Fruit fly (Drosophila melanogaster) whole organism, adult: ENCODE measurements around the gene CG43394.

Experiments used
- CG11617 ChIP-seq: fragments of 200-800 bp; sonication (Bioruptor generic); optimal IDR thresholded peaks from 2 replicates; lab custom pipeline; 2017; ENCODE audit warnings: mild to moderate bottlenecking, missing biosample characterization, missing genetic modification reagents, missing genetic modification characterization
- CG12768 ChIP-seq: fragments of 200-800 bp; sonication (Bioruptor generic); optimal IDR thresholded peaks from 2 replicates; lab custom pipeline; 2017; ENCODE audit warnings: missing biosample characterization, missing genetic modification characterization, mild to moderate bottlenecking, moderate library complexity, missing genetic modification reagents
- CG14711 ChIP-seq: fragments of 200-800 bp; sonication (Bioruptor generic); optimal IDR thresholded peaks from 2 replicates; lab custom pipeline; 2018; ENCODE audit warnings: missing biosample characterization, mild to moderate bottlenecking, missing genetic modification characterization, moderate library complexity
- CG1620 ChIP-seq: fragments of 200-800 bp; sonication (Bioruptor generic); optimal IDR thresholded peaks from 2 replicates; lab custom pipeline; 2016; ENCODE audit warnings: missing biosample characterization, missing genetic modification characterization
- CG33017 ChIP-seq: fragments of 200-800 bp; sonication (Bioruptor generic); optimal IDR thresholded peaks from 2 replicates; lab custom pipeline; 2018; ENCODE audit warnings: missing biosample characterization, mild to moderate bottlenecking, missing genetic modification characterization, moderate library complexity
- CG5204 ChIP-seq: fragments of 200-800 bp; sonication (Bioruptor generic); optimal IDR thresholded peaks from 2 replicates; lab custom pipeline; 2016; ENCODE audit warnings: missing biosample characterization, missing genetic modification characterization
- CG7045 ChIP-seq: fragments of 200-800 bp; sonication (Bioruptor generic); optimal IDR thresholded peaks from 2 replicates; lab custom pipeline; 2017; ENCODE audit warnings: missing biosample characterization, mild to moderate bottlenecking, missing genetic modification characterization
- CG7101 ChIP-seq: fragments of 200-800 bp; sonication (Bioruptor generic); optimal IDR thresholded peaks from 2 replicates; lab custom pipeline; 2018; ENCODE audit warnings: missing biosample characterization, mild to moderate bottlenecking, missing genetic modification characterization, moderate library complexity
- Clk ChIP-seq: fragments of 200-800 bp; sonication (Bioruptor generic); optimal IDR thresholded peaks from 2 replicates; lab custom pipeline; 2017; ENCODE audit warnings: missing biosample characterization, missing genetic modification characterization
- Crg-1 ChIP-seq: fragments of 200-800 bp; sonication (Bioruptor generic); optimal IDR thresholded peaks from 2 replicates; lab custom pipeline; 2016; ENCODE audit warnings: missing biosample characterization, missing genetic modification characterization
- Hr96 ChIP-seq: fragments of 200-800 bp; sonication (Bioruptor generic); optimal IDR thresholded peaks from 2 replicates; lab custom pipeline; 2016; ENCODE audit warnings: missing biosample characterization, missing genetic modification characterization
- Mnt ChIP-seq: fragments of 200-800 bp; sonication (Bioruptor generic); optimal IDR thresholded peaks from 2 replicates; lab custom pipeline; 2016; ENCODE audit warnings: missing biosample characterization, mild to moderate bottlenecking, missing genetic modification characterization
- bab1 ChIP-seq: fragments of 200-800 bp; sonication (Bioruptor generic); optimal IDR thresholded peaks from 3 replicates; lab custom pipeline; 2019; ENCODE audit warnings: missing biosample characterization, mild to moderate bottlenecking, missing genetic modification characterization, moderate library complexity
- cic ChIP-seq: fragments of 200-800 bp; sonication (Bioruptor generic); optimal IDR thresholded peaks from 2 replicates; lab custom pipeline; 2017; ENCODE audit warnings: missing biosample characterization, mild to moderate bottlenecking, missing genetic modification characterization, moderate library complexity
- cnc ChIP-seq, 2 experiments: fragments of >200 bp; optimal IDR thresholded peaks; 2 replicates each; lab custom pipeline; 2017
- kay ChIP-seq: fragments of 200-800 bp; sonication (Bioruptor generic); peaks from one replicate; lab custom pipeline; 2016; ENCODE audit warnings: missing biosample characterization, missing genetic modification characterization, borderline replicate concordance
- ovo ChIP-seq: fragments of 200-800 bp; sonication (Bioruptor generic); optimal IDR thresholded peaks from 2 replicates; lab custom pipeline; 2016; ENCODE audit warnings: missing biosample characterization, missing genetic modification characterization
- pad ChIP-seq: fragments of 200-800 bp; sonication (Bioruptor generic); optimal IDR thresholded peaks from 3 replicates; lab custom pipeline; 2017; ENCODE audit warnings: missing biosample characterization, missing genetic modification characterization, mild to moderate bottlenecking, moderate library complexity, missing genetic modification reagents
- tj ChIP-seq: fragments of 200-800 bp; sonication (Bioruptor generic); optimal IDR thresholded peaks from 3 replicates; lab custom pipeline; 2017; ENCODE audit warnings: missing biosample characterization, mild to moderate bottlenecking, missing genetic modification characterization, moderate library complexity
- toe ChIP-seq: fragments of 200-800 bp; sonication (Bioruptor generic); optimal IDR thresholded peaks from 2 replicates; lab custom pipeline; 2016; ENCODE audit warnings: missing biosample characterization, missing genetic modification characterization

The CG43394 gene

DNA sequence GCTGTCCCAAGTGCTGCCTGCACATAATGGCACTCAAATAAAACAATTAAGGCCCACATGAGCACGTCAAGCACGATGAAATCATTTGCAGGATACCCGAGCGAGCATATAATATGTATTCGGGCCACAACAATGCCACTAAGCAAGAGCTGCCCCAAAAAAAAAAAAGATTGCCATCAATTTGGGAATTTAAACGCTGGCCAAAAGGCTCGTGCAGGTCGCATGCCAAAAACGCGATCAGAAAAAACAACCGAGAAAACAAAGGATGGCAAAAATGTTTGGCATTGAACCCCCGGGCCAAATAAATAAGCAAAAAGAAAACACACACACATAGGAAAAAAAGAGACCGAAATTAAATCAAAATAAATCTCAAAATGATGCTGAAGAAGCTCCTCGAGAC lies 2.8 kb upstream of the CG43394 start:
- TF ChIP-seq cnc (optimal IDR thresholded peaks at IDR 0.05; lab: Kevin White, UChicago) (no peak), CG14711 (no peak), bab1 (GFP tag; lab: Kevin White, UChicago) (no peak), Crg-1 (no peak), CG11617 (GFP tag; lab: Kevin White, UChicago) (no peak), CG12768 (GFP tag; lab: Kevin White, UChicago) (no peak)

dm6 chr2L:8143947-8144346 lies 1.6 kb upstream of the CG43394 start, which contains the start of gene CG42762:
CG42762 (minus strand) TSS chr2L:8144047.
- TF ChIP-seq CG1620 (GFP tag; lab: Kevin White, UChicago) (no peak), kay (GFP tag; lab: Kevin White, UChicago) (no peak), toe (GFP tag; lab: Kevin White, UChicago) (no peak), cnc (optimal IDR thresholded peaks at IDR 0.05; lab: Kevin White, UChicago) (no peak)

- TF ChIP-seq CG12768 (GFP tag; lab: Kevin White, UChicago) (no peak), pad (GFP tag; lab: Kevin White, UChicago) (no peak), kay (GFP tag; lab: Kevin White, UChicago) (no peak), Clk (GFP tag; lab: Kevin White, UChicago) (no peak), cic (GFP tag; lab: Kevin White, UChicago) (no peak), bab1 (GFP tag; lab: Kevin White, UChicago) (no peak), cnc (optimal IDR thresholded peaks at IDR 0.05; lab: Kevin White, UChicago) (no peak), CG7045 (no peak), Crg-1 (no peak), CG14711 (no peak), tj (GFP tag; lab: Kevin White, UChicago) (no peak), CG7101 (tag; lab: Kevin White, UChicago) (no peak), CG33017 (tag; lab: Kevin White, UChicago) (no peak), Hr96 (no peak), CG11617 (GFP tag; lab: Kevin White, UChicago) (no peak), Mnt (GFP tag; lab: Kevin White, UChicago) (no peak), toe (GFP tag; lab: Kevin White, UChicago) (no peak)
These were observed 1.6 kb downstream of the CG43394 start, which contains the start of gene CG31606 for dm6 chr2L:8146994-8147661. CG31606 (plus strand) TSS chr2L:8147611.

DNA sequence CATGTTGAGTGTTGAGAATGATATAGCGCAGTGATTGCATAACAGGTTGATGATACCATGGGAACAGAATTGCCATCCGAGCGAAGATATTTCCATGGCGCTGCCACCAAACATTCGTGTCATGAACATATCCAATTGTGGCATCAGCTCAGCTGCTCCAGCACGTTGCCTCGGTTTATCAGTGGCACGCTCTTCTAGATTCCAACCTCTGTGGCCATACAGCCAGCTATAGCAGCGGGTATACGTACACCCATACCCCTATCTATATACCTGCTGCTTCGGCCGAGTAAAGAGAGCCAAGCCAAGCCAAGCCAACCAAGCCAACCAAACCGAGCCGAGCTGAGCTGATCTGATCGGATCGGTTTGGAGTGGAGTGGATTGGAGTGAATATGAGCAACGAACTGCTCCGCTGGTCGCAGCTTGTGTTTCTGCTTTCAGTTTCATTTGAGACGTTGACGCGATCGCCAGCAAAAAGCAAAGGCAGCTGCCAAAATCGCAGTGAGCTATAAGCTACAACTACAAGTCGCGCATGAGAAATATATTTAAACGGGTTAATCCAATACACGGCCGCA lies 3.0 kb downstream of the CG43394 start:
- TF ChIP-seq CG1620 (GFP tag; lab: Kevin White, UChicago), result no peak
- no peak for TF ChIP-seq CG33017 (tag; lab: Kevin White, UChicago)
- no peak for TF ChIP-seq toe (GFP tag; lab: Kevin White, UChicago)
- no peak for TF ChIP-seq Crg-1
- TF ChIP-seq CG5204 (GFP tag; lab: Kevin White, UChicago), result no peak
- TF ChIP-seq CG7045, result no peak
- no peak for TF ChIP-seq Clk (GFP tag; lab: Kevin White, UChicago)
- TF ChIP-seq tj (GFP tag; lab: Kevin White, UChicago), result no peak
- TF ChIP-seq CG7101 (tag; lab: Kevin White, UChicago), result no peak
- no peak for TF ChIP-seq Hr96
- no peak for TF ChIP-seq CG14711
- no peak for TF ChIP-seq CG12768 (GFP tag; lab: Kevin White, UChicago)
- TF ChIP-seq CG11617 (GFP tag; lab: Kevin White, UChicago), result no peak

DNA sequence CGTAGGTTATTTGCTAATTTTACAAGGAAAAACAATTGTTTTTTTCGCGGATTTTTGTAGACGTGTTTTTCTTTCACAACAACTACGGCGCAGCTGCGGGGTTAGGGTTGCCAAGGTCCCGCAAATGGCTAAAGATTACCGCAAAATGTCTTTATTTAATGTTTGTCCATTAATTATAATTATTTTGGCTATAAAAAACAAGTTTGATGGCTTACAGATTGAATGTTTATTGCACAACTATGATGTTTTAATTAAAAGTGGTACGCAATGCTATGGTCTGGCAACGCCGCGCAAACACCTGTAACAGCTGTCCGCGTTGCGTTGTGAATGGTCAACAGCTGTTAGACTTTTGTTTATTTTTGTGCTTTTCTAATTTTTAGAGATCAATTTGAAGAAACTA lies 11.1 kb downstream of the CG43394 start:
- TF ChIP-seq cic (GFP tag; lab: Kevin White, UChicago) (no peak), cnc (optimal IDR thresholded peaks at IDR 0.05; lab: Kevin White, UChicago) (no peak), CG33017 (tag; lab: Kevin White, UChicago) (peak; percentile 34), bab1 (GFP tag; lab: Kevin White, UChicago) (peak; percentile 82), CG5204 (GFP tag; lab: Kevin White, UChicago) (no peak), CG7045 (peak; percentile 70), CG11617 (GFP tag; lab: Kevin White, UChicago) (peak; percentile 79), Mnt (GFP tag; lab: Kevin White, UChicago) (peak; percentile 71), Crg-1 (peak; percentile 61), ovo (peak; percentile 16), toe (GFP tag; lab: Kevin White, UChicago) (peak; percentile 81), CG12768 (GFP tag; lab: Kevin White, UChicago) (peak; percentile 25), Clk (GFP tag; lab: Kevin White, UChicago) (peak; percentile 20), pad (GFP tag; lab: Kevin White, UChicago) (peak; percentile 47), CG1620 (GFP tag; lab: Kevin White, UChicago) (peak; percentile 66), kay (GFP tag; lab: Kevin White, UChicago) (peak; percentile 95), CG14711 (peak; percentile 97), Hr96 (no peak), CG7101 (tag; lab: Kevin White, UChicago) (peak; percentile 77), tj (GFP tag; lab: Kevin White, UChicago) (peak; percentile 39)

dm6 chr2L:8157166-8157565 lies 11.6 kb downstream of the CG43394 start:
- TF ChIP-seq cic (GFP tag; lab: Kevin White, UChicago), result peak; percentile 38
- TF ChIP-seq kay (GFP tag; lab: Kevin White, UChicago), result no peak
